Worm (Caenorhabditis elegans) whole organism, L3 larva: Measurements from ENCODE around the gene swp-1.

ENCODE experiments used
- R02D3.7 ChIP-seq: fragments of 150-350 bp; optimal IDR thresholded peaks from 2 replicates; lab custom pipeline; 2014; ENCODE audit warnings: missing biosample characterization, missing genetic modification characterization
- ZK546.5 ChIP-seq: sonication (generic microtip); optimal IDR thresholded peaks from 2 replicates; lab custom pipeline; 2017; ENCODE audit warnings: missing biosample characterization, missing genetic modification characterization
- aly-2 ChIP-seq: fragments of 150-350 bp; optimal IDR thresholded peaks from 2 replicates; lab custom pipeline; 2014; ENCODE audit warnings: missing biosample characterization, missing genetic modification characterization
- ama-1 ChIP-seq: fragments of 150-350 bp; optimal IDR thresholded peaks from 2 replicates; lab custom pipeline; 2018
- ceh-16 ChIP-seq: sonication (generic microtip); optimal IDR thresholded peaks from 2 replicates; lab custom pipeline; 2017; ENCODE audit warnings: missing biosample characterization, missing genetic modification characterization
- ceh-28 ChIP-seq: fragments of 150-350 bp; optimal IDR thresholded peaks from 2 replicates; lab custom pipeline; 2014; ENCODE audit warnings: missing biosample characterization, missing genetic modification reagents, missing genetic modification characterization
- ceh-82 ChIP-seq: fragments of 150-350 bp; optimal IDR thresholded peaks from 2 replicates; lab custom pipeline; 2014; ENCODE audit warnings: missing biosample characterization, missing genetic modification characterization
- ceh-9 ChIP-seq: sonication (generic microtip); optimal IDR thresholded peaks from 2 replicates; lab custom pipeline; 2018; ENCODE audit warnings: missing biosample characterization, missing genetic modification characterization
- daf-12 ChIP-seq: fragments of 150-350 bp; optimal IDR thresholded peaks from 2 replicates; lab custom pipeline; 2014; ENCODE audit warnings: missing biosample characterization, missing genetic modification reagents, missing genetic modification characterization
- egl-27 ChIP-seq: sonication (generic microtip); optimal IDR thresholded peaks from 4 replicates; lab custom pipeline; 2017; ENCODE audit warnings: missing biosample characterization, missing genetic modification reagents, missing genetic modification characterization
- egl-5 ChIP-seq: fragments of 150-350 bp; optimal IDR thresholded peaks from 2 replicates; lab custom pipeline; 2017; ENCODE audit warnings: missing biosample characterization, missing genetic modification reagents, missing genetic modification characterization, inconsistent platforms
- elt-1 ChIP-seq: fragments of 150-350 bp; optimal IDR thresholded peaks from 2 replicates; lab custom pipeline; 2014; ENCODE audit warnings: missing biosample characterization, missing genetic modification characterization
- elt-2 ChIP-seq: sonication (generic microtip); optimal IDR thresholded peaks from 2 replicates; lab custom pipeline; 2016; ENCODE audit warnings: missing genetic modification reagents, mild to moderate bottlenecking, missing genetic modification characterization, missing compliant biosample characterization
- elt-3 ChIP-seq, 3 experiments: fragments of 150-350 bp in 1 of 3; sonication (generic microtip) in 2 of 3; optimal IDR thresholded peaks; 2 replicates in 2 of 3; 4 replicates in 1 of 3; lab custom pipeline; 2014 to 2017; ENCODE audit warnings: missing biosample characterization in 3 of 3, missing genetic modification characterization in 3 of 3
- eor-1 ChIP-seq, 2 experiments: fragments of 150-350 bp; optimal IDR thresholded peaks; 2 replicates each; lab custom pipeline; 2014 to 2018; ENCODE audit warnings: missing biosample characterization in 2 of 2, missing genetic modification characterization in 2 of 2
- fkh-10 ChIP-seq: sonication (generic microtip); optimal IDR thresholded peaks from 2 replicates; lab custom pipeline; 2017; ENCODE audit warnings: missing biosample characterization, missing genetic modification reagents, missing genetic modification characterization
- fos-1 ChIP-seq: fragments of 150-350 bp; optimal IDR thresholded peaks from 2 replicates; lab custom pipeline; 2014; ENCODE audit warnings: missing biosample characterization, missing genetic modification characterization
- hmg-11 ChIP-seq: sonication (generic microtip); optimal IDR thresholded peaks from 2 replicates; lab custom pipeline; 2016; ENCODE audit warnings: missing genetic modification characterization, missing compliant biosample characterization
- lin-15B ChIP-seq: fragments of 150-350 bp; optimal IDR thresholded peaks from 2 replicates; lab custom pipeline; 2014; ENCODE audit warnings: missing biosample characterization, missing genetic modification characterization
- lin-39 ChIP-seq: fragments of 150-350 bp; optimal IDR thresholded peaks from 2 replicates; lab custom pipeline; 2018; ENCODE audit warnings: missing biosample characterization, missing genetic modification reagents, missing genetic modification characterization
- lsy-12 ChIP-seq: sonication (generic microtip); optimal IDR thresholded peaks from 2 replicates; lab custom pipeline; 2016; ENCODE audit warnings: mild to moderate bottlenecking, missing genetic modification characterization, missing compliant biosample characterization
- mdl-1 ChIP-seq: fragments of 150-350 bp; optimal IDR thresholded peaks from 2 replicates; lab custom pipeline; 2014; ENCODE audit warnings: missing biosample characterization, missing genetic modification characterization
- mml-1 ChIP-seq: fragments of 150-350 bp; sonication (generic microtip); optimal IDR thresholded peaks from 3 replicates; lab custom pipeline; 2014; ENCODE audit warnings: missing biosample characterization, missing genetic modification characterization
- nfya-1 ChIP-seq: sonication (generic microtip); optimal IDR thresholded peaks from 2 replicates; lab custom pipeline; 2017; ENCODE audit warnings: missing genetic modification characterization, mild to moderate bottlenecking, missing compliant biosample characterization, antibody characterized with exemption, moderate library complexity; ENCODE audit not compliant: insufficient read depth
- nhr-11 ChIP-seq: fragments of 150-350 bp; optimal IDR thresholded peaks from 2 replicates; lab custom pipeline; 2014; ENCODE audit warnings: missing biosample characterization, missing genetic modification characterization
- nhr-12 ChIP-seq: fragments of 150-350 bp; optimal IDR thresholded peaks from 2 replicates; lab custom pipeline; 2014; ENCODE audit warnings: missing biosample characterization, missing genetic modification characterization
- nhr-23 ChIP-seq: fragments of 150-350 bp; optimal IDR thresholded peaks from 2 replicates; lab custom pipeline; 2014; ENCODE audit warnings: missing biosample characterization, missing genetic modification reagents, missing genetic modification characterization
- nhr-237 ChIP-seq: fragments of 150-350 bp; optimal IDR thresholded peaks from 2 replicates; lab custom pipeline; 2014; ENCODE audit warnings: missing biosample characterization, missing genetic modification characterization
- nhr-25 ChIP-seq: sonication (generic microtip); optimal IDR thresholded peaks from 2 replicates; lab custom pipeline; 2017; ENCODE audit warnings: missing biosample characterization, missing genetic modification characterization
- nhr-28 ChIP-seq: fragments of 150-350 bp; optimal IDR thresholded peaks from 2 replicates; lab custom pipeline; 2014; ENCODE audit warnings: missing biosample characterization, missing genetic modification characterization
- nhr-43 ChIP-seq: sonication (generic microtip); optimal IDR thresholded peaks from 2 replicates; lab custom pipeline; 2016; ENCODE audit warnings: mild to moderate bottlenecking, missing genetic modification characterization, missing compliant biosample characterization; ENCODE audit not compliant: poor library complexity, severe bottlenecking
- nhr-67 ChIP-seq: fragments of 150-350 bp; optimal IDR thresholded peaks from 2 replicates; lab custom pipeline; 2014; ENCODE audit warnings: missing biosample characterization, missing genetic modification characterization
- nhr-76 ChIP-seq: fragments of 150-350 bp; sonication (generic microtip); optimal IDR thresholded peaks from 5 replicates; lab custom pipeline; 2014; ENCODE audit warnings: missing biosample characterization, missing genetic modification characterization
- nhr-77 ChIP-seq: fragments of 150-350 bp; optimal IDR thresholded peaks from 2 replicates; lab custom pipeline; 2014; ENCODE audit warnings: missing biosample characterization, missing genetic modification characterization
- pha-4 ChIP-seq: fragments of 150-350 bp; optimal IDR thresholded peaks from 2 replicates; lab custom pipeline; 2014; ENCODE audit warnings: missing biosample characterization, missing genetic modification reagents, missing genetic modification characterization
- pqm-1 ChIP-seq: fragments of 150-350 bp; optimal IDR thresholded peaks from 2 replicates; lab custom pipeline; 2017; ENCODE audit warnings: missing biosample characterization, missing genetic modification characterization, inconsistent platforms
- sea-2 ChIP-seq: fragments of 150-350 bp; sonication (generic microtip); optimal IDR thresholded peaks from 4 replicates; lab custom pipeline; 2014; ENCODE audit warnings: missing biosample characterization, missing genetic modification reagents, missing genetic modification characterization
- skn-1 ChIP-seq: fragments of 150-350 bp; optimal IDR thresholded peaks from 2 replicates; lab custom pipeline; 2014; ENCODE audit warnings: missing biosample characterization, missing genetic modification characterization
- snpc-4 ChIP-seq: fragments of 150-350 bp; optimal IDR thresholded peaks from 2 replicates; lab custom pipeline; 2014; ENCODE audit warnings: missing biosample characterization, missing genetic modification characterization
- tbx-2 ChIP-seq: sonication (generic microtip); optimal IDR thresholded peaks from 2 replicates; lab custom pipeline; 2016; ENCODE audit warnings: mild to moderate bottlenecking, missing genetic modification characterization, missing compliant biosample characterization
- unc-39 ChIP-seq: sonication (generic microtip); optimal IDR thresholded peaks from 4 replicates; lab custom pipeline; 2017; ENCODE audit warnings: missing biosample characterization, missing genetic modification characterization
- unc-62 ChIP-seq: fragments of 150-350 bp; sonication (generic microtip); optimal IDR thresholded peaks from 4 replicates; lab custom pipeline; 2014; ENCODE audit warnings: missing biosample characterization, missing genetic modification reagents, missing genetic modification characterization
- zag-1 ChIP-seq: fragments of 150-350 bp; optimal IDR thresholded peaks from 2 replicates; lab custom pipeline; 2014; ENCODE audit warnings: missing biosample characterization, missing genetic modification characterization
- ztf-11 ChIP-seq: fragments of 150-350 bp; optimal IDR thresholded peaks from 2 replicates; lab custom pipeline; 2014; ENCODE audit warnings: missing biosample characterization, missing genetic modification characterization
- ztf-4 ChIP-seq: fragments of 150-350 bp; optimal IDR thresholded peaks from 2 replicates; lab custom pipeline; 2014; ENCODE audit warnings: missing biosample characterization, missing genetic modification characterization

The swp-1 gene

ce11 chrIII:5683998-5684397 lies 21.3 kb downstream of the swp-1 start, which contains the start of gene rcan-1:
rcan-1 (minus strand) TSS chrIII:5684098.
- TF ChIP-seq eor-1 (tag; optimal IDR thresholded peaks at IDR 0.05; lab: Kevin White, UChicago) (no peak), nhr-12 (tag; lab: Kevin White, UChicago) (no peak), nhr-23 (tag; lab: Kevin White, UChicago) (no peak), pha-4 (tag; lab: Kevin White, UChicago) (no peak), unc-62 (GFP tag; lab: Kevin White, UChicago) (no peak), nhr-67 (tag; lab: Kevin White, UChicago) (no peak), skn-1 (tag; lab: Kevin White, UChicago) (no peak), ceh-9 (tag; lab: Kevin White, UChicago) (no peak), nhr-76 (tag; lab: Kevin White, UChicago) (no peak), fos-1 (no peak), nhr-11 (tag; lab: Kevin White, UChicago) (no peak), ZK546.5 (tag; lab: Kevin White, UChicago) (no peak), R02D3.7 (tag; lab: Kevin White, UChicago) (no peak), mml-1 (no peak), nfya-1 (tag; lab: Kevin White, UChicago) (no peak), egl-5 (tag; lab: Kevin White, UChicago) (no peak), ceh-16 (tag; lab: Kevin White, UChicago) (no peak), egl-27 (tag; lab: Kevin White, UChicago) (no peak), nhr-25 (tag; lab: Kevin White, UChicago) (no peak), sea-2 (GFP tag; lab: Kevin White, UChicago) (no peak)

DNA sequence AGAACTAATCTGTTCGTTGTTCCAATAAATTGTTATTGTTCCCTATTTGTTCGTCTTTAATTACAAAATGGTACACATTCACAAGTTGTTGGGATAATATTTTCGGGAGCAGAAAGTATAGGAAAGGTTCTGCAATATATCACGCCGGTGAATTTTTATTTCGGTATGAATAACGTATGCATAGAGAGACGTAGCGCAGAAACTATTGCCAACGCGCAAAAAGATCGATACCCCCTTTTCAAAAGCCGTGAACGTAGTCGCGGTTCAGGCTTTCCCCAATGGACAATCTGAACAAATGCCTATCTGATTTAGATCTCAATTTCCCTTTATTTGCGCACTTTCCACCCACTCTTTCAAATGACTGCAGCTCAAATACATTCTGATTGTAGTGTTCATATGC lies 25.2 kb downstream of the swp-1 start, which contains the start of gene pst-2:
Gene pst-2 (plus strand): TSS at position 293 of the 400 bp plus-strand sequence.
- TF ChIP-seq lsy-12 (no peak), elt-1 (tag; lab: Kevin White, UChicago) (no peak), daf-12 (tag; lab: Kevin White, UChicago) (no peak), elt-2 (tag; lab: Kevin White, UChicago) (no peak), nhr-25 (tag; lab: Kevin White, UChicago) (peak; percentile 13), nhr-67 (tag; lab: Kevin White, UChicago) (no peak), nhr-23 (tag; lab: Kevin White, UChicago) (no peak)

- TF ChIP-seq mdl-1 (tag; lab: Kevin White, UChicago), result peak; percentile 86
- TF ChIP-seq daf-12 (tag; lab: Kevin White, UChicago), result peak; percentile 75
- TF ChIP-seq pha-4 (tag; lab: Kevin White, UChicago), result peak; percentile 100
- peak; percentile 98 for TF ChIP-seq nhr-43 (tag; lab: Kevin White, UChicago)
- no peak for TF ChIP-seq mml-1
- peak; percentile 100 for TF ChIP-seq R02D3.7 (tag; lab: Kevin White, UChicago)
- peak; percentile 42 for TF ChIP-seq nhr-28 (tag; lab: Kevin White, UChicago)
- TF ChIP-seq nhr-77 (tag; lab: Kevin White, UChicago), result peak; percentile 95
- TF ChIP-seq nfya-1 (tag; lab: Kevin White, UChicago), result peak; percentile 99
- peak; percentile 94 for TF ChIP-seq snpc-4
- peak; percentile 38 to 97 (median 91) for TF ChIP-seq elt-3 (tag; optimal IDR thresholded peaks at IDR 0.05; lab: Kevin White, UChicago)
- TF ChIP-seq skn-1 (tag; lab: Kevin White, UChicago), result peak; percentile 95
- TF ChIP-seq lin-15B (tag; lab: Kevin White, UChicago), result peak; percentile 100
- TF ChIP-seq ZK546.5 (tag; lab: Kevin White, UChicago), result peak; percentile 78
- peak; percentile 92 for TF ChIP-seq ztf-4 (tag; lab: Kevin White, UChicago)
- TF ChIP-seq pqm-1 (tag; lab: Kevin White, UChicago), result peak; percentile 94
- peak; percentile 93 for TF ChIP-seq egl-27 (tag; lab: Kevin White, UChicago)
- peak; percentile 95 for TF ChIP-seq ama-1 (lab: Kevin White, UChicago)
- TF ChIP-seq tbx-2 (tag; lab: Kevin White, UChicago), result peak; percentile 92
- peak; percentile 96 for TF ChIP-seq nhr-11 (tag; lab: Kevin White, UChicago)
- peak; percentile 100 for TF ChIP-seq nhr-25 (tag; lab: Kevin White, UChicago)
- no peak for TF ChIP-seq sea-2 (GFP tag; lab: Kevin White, UChicago)
- TF ChIP-seq lin-39 (tag; lab: Kevin White, UChicago), result peak; percentile 99
- TF ChIP-seq nhr-237 (tag; lab: Kevin White, UChicago), result no peak
- TF ChIP-seq fkh-10 (GFP tag; lab: Kevin White, UChicago), result peak; percentile 97
- TF ChIP-seq nhr-67 (tag; lab: Kevin White, UChicago), result peak; percentile 63
- TF ChIP-seq aly-2 (tag; lab: Kevin White, UChicago), result no peak
- TF ChIP-seq elt-2 (tag; lab: Kevin White, UChicago), result peak; percentile 89
- TF ChIP-seq zag-1 (tag; lab: Kevin White, UChicago), result peak; percentile 70
- TF ChIP-seq unc-62 (GFP tag; lab: Kevin White, UChicago), result peak; percentile 87
- peak; percentile 99 for TF ChIP-seq lsy-12
- TF ChIP-seq elt-1 (tag; lab: Kevin White, UChicago), result peak; percentile 93
- TF ChIP-seq egl-5 (tag; lab: Kevin White, UChicago), result peak; percentile 98
- TF ChIP-seq ceh-82, result peak; percentile 95
- TF ChIP-seq nhr-12 (tag; lab: Kevin White, UChicago), result no peak
- peak; percentile 71 for TF ChIP-seq hmg-11 (tag; lab: Kevin White, UChicago)
- TF ChIP-seq fos-1, result peak; percentile 90
- peak; percentile 94 for TF ChIP-seq ceh-28
- TF ChIP-seq ceh-16 (tag; lab: Kevin White, UChicago), result no peak
- no peak for TF ChIP-seq ceh-9 (tag; lab: Kevin White, UChicago)
- no peak for TF ChIP-seq ztf-11 (tag; lab: Kevin White, UChicago)
- TF ChIP-seq unc-39 (tag; lab: Kevin White, UChicago), result no peak
Observed at ce11 chrIII:5678935-5679334, 26.4 kb downstream of the swp-1 start, which contains the start of the genes ska-3 and rps-12. ska-3 (minus strand) TSS chrIII:5679005. rps-12 (plus strand) TSS chrIII:5679298.
